Fruit fly (Drosophila melanogaster) whole organism, prepupa: ENCODE results near the gene Bsg.

Experiments used
- CG6276 ChIP-seq: fragments of 200-800 bp; sonication (Bioruptor generic); optimal IDR thresholded peaks from 2 replicates; lab custom pipeline; 2017; ENCODE audit warnings: missing biosample characterization, mild to moderate bottlenecking, missing genetic modification characterization
- Sox14 ChIP-seq: fragments of 200-800 bp; sonication (Bioruptor generic); optimal IDR thresholded peaks from 3 replicates; lab custom pipeline; 2016; ENCODE audit warnings: missing biosample characterization, missing genetic modification characterization

- TF ChIP-seq Sox14 (no peak), CG6276 (no peak)
These were observed 15.0 kb downstream of the Bsg start for dm6 chr2L:8097964-8098945.
